Fruit fly (Drosophila melanogaster): ENCODE measurements around the gene bowl.
A peak's percentile ranks its signal among the peaks of the same experiment; 100 is the strongest.

bowl gene

dm6 chr2L:3737682-3738081 is 33.8 kb upstream of the bowl start:
- TF ChIP-seq CG17806 (tag; optimal IDR thresholded peaks at IDR 0.05): no peak
- no peak for TF ChIP-seq CG4496 (GFP tag; IDR thresholded peaks at IDR 0.05)
- peak; percentile 28 for TF ChIP-seq CG8159 (tag; optimal IDR thresholded peaks at IDR 0.05)
- TF ChIP-seq CG9948 (tag; optimal IDR thresholded peaks at IDR 0.05): peak; percentile 24
- TF ChIP-seq EcR (GFP tag; optimal IDR thresholded peaks at IDR 0.05): no peak
- TF ChIP-seq D1 (tag; optimal IDR thresholded peaks at IDR 0.05): no peak
- TF ChIP-seq Snoo (tag; optimal IDR thresholded peaks at IDR 0.05): no peak
- TF ChIP-seq CG13204 (GFP tag; optimal IDR thresholded peaks at IDR 0.05): no peak
- no peak for TF ChIP-seq fd96Ca (GFP tag; IDR thresholded peaks at IDR 0.05)
- peak; percentile 9 for TF ChIP-seq Pif1B (GFP tag; optimal IDR thresholded peaks at IDR 0.05)
- TF ChIP-seq rn (GFP tag; IDR thresholded peaks at IDR 0.05): no peak
- peak; percentile 39 for TF ChIP-seq CG8301 (tag; optimal IDR thresholded peaks at IDR 0.05)
- TF ChIP-seq CG14655 (GFP tag; optimal IDR thresholded peaks at IDR 0.05): peak; percentile 44
- TF ChIP-seq CG10348 (GFP tag; IDR thresholded peaks at IDR 0.05): no peak
- no peak for TF ChIP-seq Ets98B (GFP tag; IDR thresholded peaks at IDR 0.05)
- no peak for TF ChIP-seq CG34367 (tag; optimal IDR thresholded peaks at IDR 0.05)
- no peak for TF ChIP-seq gl (tag; optimal IDR thresholded peaks at IDR 0.05)
- no peak for TF ChIP-seq CG12605 (GFP tag; IDR thresholded peaks at IDR 0.05)
- no peak for TF ChIP-seq CG32121 (GFP tag; IDR thresholded peaks at IDR 0.05)
- TF ChIP-seq Pif1A (GFP tag; optimal IDR thresholded peaks at IDR 0.05): peak; percentile 3
- no peak for TF ChIP-seq CG15710 (tag; optimal IDR thresholded peaks at IDR 0.05)

- TF ChIP-seq CG8159 (tag; optimal IDR thresholded peaks at IDR 0.05): no peak
- TF ChIP-seq fd96Ca (GFP tag; IDR thresholded peaks at IDR 0.05): no peak
- no peak for TF ChIP-seq CG17806 (tag; optimal IDR thresholded peaks at IDR 0.05)
- no peak for TF ChIP-seq gl (tag; optimal IDR thresholded peaks at IDR 0.05)
- TF ChIP-seq EcR (GFP tag; optimal IDR thresholded peaks at IDR 0.05): no peak
- TF ChIP-seq CG10348 (GFP tag; IDR thresholded peaks at IDR 0.05): no peak
- TF ChIP-seq CG12605 (GFP tag; IDR thresholded peaks at IDR 0.05): no peak
- TF ChIP-seq rn (GFP tag; IDR thresholded peaks at IDR 0.05): no peak
- no peak for TF ChIP-seq Pif1A (GFP tag; optimal IDR thresholded peaks at IDR 0.05)
- TF ChIP-seq D1 (tag; optimal IDR thresholded peaks at IDR 0.05): no peak
These were observed 31.1 kb upstream of the bowl start for dm6 chr2L:3740443-3740842.

dm6 chr2L:3748691-3749090 is 22.8 kb upstream of the bowl start:
- TF ChIP-seq CG4496 (GFP tag; IDR thresholded peaks at IDR 0.05): peak; percentile 65; the same call in 1 of the 3 replicates
- TF ChIP-seq CG12605 (GFP tag; IDR thresholded peaks at IDR 0.05): 0 out of 2 replicates have a peak, but pooled peaks have one; percentile 11
- TF ChIP-seq Pif1B (GFP tag; optimal IDR thresholded peaks at IDR 0.05): no peak
- no peak for TF ChIP-seq CG15710 (tag; optimal IDR thresholded peaks at IDR 0.05)
- TF ChIP-seq Snoo (tag; optimal IDR thresholded peaks at IDR 0.05): no peak
- no peak for TF ChIP-seq CG9948 (tag; optimal IDR thresholded peaks at IDR 0.05)

- TF ChIP-seq CG13204 (GFP tag; optimal IDR thresholded peaks at IDR 0.05) (no peak), Ets98B (GFP tag; IDR thresholded peaks at IDR 0.05) (0 out of 2 replicates have a peak, but pooled peaks have one; percentile 20)
These were observed 16.5 kb upstream of the bowl start for dm6 chr2L:3754835-3755547.

- TF ChIP-seq Pif1A (GFP tag; optimal IDR thresholded peaks at IDR 0.05) (no peak), CG34367 (tag; optimal IDR thresholded peaks at IDR 0.05) (no peak), CG8301 (tag; optimal IDR thresholded peaks at IDR 0.05) (no peak), CG4496 (GFP tag; IDR thresholded peaks at IDR 0.05) (no peak), gl (tag; optimal IDR thresholded peaks at IDR 0.05) (no peak), Pif1B (GFP tag; optimal IDR thresholded peaks at IDR 0.05) (no peak), CG17806 (tag; optimal IDR thresholded peaks at IDR 0.05) (no peak), EcR (GFP tag; optimal IDR thresholded peaks at IDR 0.05) (no peak), CG9948 (tag; optimal IDR thresholded peaks at IDR 0.05) (no peak), Ets98B (GFP tag; IDR thresholded peaks at IDR 0.05) (no peak), CG13204 (GFP tag; optimal IDR thresholded peaks at IDR 0.05) (no peak), CG15710 (tag; optimal IDR thresholded peaks at IDR 0.05) (no peak), CG10348 (GFP tag; IDR thresholded peaks at IDR 0.05) (no peak), D1 (tag; optimal IDR thresholded peaks at IDR 0.05) (no peak), CG14655 (GFP tag; optimal IDR thresholded peaks at IDR 0.05) (no peak), rn (GFP tag; IDR thresholded peaks at IDR 0.05) (no peak), CG8159 (tag; optimal IDR thresholded peaks at IDR 0.05) (no peak), fd96Ca (GFP tag; IDR thresholded peaks at IDR 0.05) (no peak), CG12605 (GFP tag; IDR thresholded peaks at IDR 0.05) (no peak), CG32121 (GFP tag; IDR thresholded peaks at IDR 0.05) (no peak)
These were observed 14.6 kb upstream of the bowl start, which contains the start of gene CG43707 for dm6 chr2L:3756831-3757351. CG43707 (plus strand) TSS chr2L:3757256.

- TF ChIP-seq CG13204 (GFP tag; optimal IDR thresholded peaks at IDR 0.05) (no peak), D1 (tag; optimal IDR thresholded peaks at IDR 0.05) (no peak), CG12605 (GFP tag; IDR thresholded peaks at IDR 0.05) (no peak), CG10348 (GFP tag; IDR thresholded peaks at IDR 0.05) (no peak), Pif1B (GFP tag; optimal IDR thresholded peaks at IDR 0.05) (no peak), CG15710 (tag; optimal IDR thresholded peaks at IDR 0.05) (no peak), CG17806 (tag; optimal IDR thresholded peaks at IDR 0.05) (no peak), EcR (GFP tag; optimal IDR thresholded peaks at IDR 0.05) (no peak), CG14655 (GFP tag; optimal IDR thresholded peaks at IDR 0.05) (no peak), fd96Ca (GFP tag; IDR thresholded peaks at IDR 0.05) (no peak), CG34367 (tag; optimal IDR thresholded peaks at IDR 0.05) (no peak), Pif1A (GFP tag; optimal IDR thresholded peaks at IDR 0.05) (no peak), CG4496 (GFP tag; IDR thresholded peaks at IDR 0.05) (no peak), Snoo (tag; optimal IDR thresholded peaks at IDR 0.05) (no peak), rn (GFP tag; IDR thresholded peaks at IDR 0.05) (no peak), gl (tag; optimal IDR thresholded peaks at IDR 0.05) (no peak), CG8301 (tag; optimal IDR thresholded peaks at IDR 0.05) (no peak)
These were observed 6.3 kb upstream of the bowl start, which contains the start of gene CG43703 for dm6 chr2L:3765194-3765593. CG43703 (plus strand) TSS chr2L:3765494.

Data from whole organism, pupa.